Worm (Caenorhabditis elegans): ENCODE data around the gene srz-72.

srz-72 gene

DNA sequence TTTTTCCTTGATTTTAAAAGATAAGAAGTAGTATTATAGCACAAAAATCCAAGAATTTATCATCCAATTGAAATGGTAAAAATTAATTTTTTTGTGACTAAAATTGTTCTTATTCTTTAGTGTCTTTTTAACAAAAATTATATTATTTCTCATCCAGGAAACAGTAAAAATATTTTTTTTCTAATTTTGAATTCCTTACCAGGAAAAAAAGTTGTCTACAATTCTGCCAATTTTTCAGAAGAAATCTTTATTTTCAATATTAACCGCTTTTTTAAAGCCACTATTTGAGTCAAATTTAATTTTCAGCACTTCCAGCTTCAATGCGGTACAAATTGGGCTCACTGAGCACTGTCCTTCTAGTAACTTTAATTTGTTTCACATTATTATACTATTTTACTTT lies 28.0 kb upstream of the srz-72 start, which contains the start of gene F38C2.4:
F38C2.4 (plus strand) TSS at position 301 of the 400 bp plus-strand sequence.
- TF ChIP-seq die-1 (tag; optimal IDR thresholded peaks at IDR 0.05): no peak
- no peak for TF ChIP-seq snpc-4 (GFP tag; optimal IDR thresholded peaks at IDR 0.05)
- TF ChIP-seq snpc-4 (tag; optimal IDR thresholded peaks at IDR 0.05): peak in 2 of 4 experiments; percentile 12 to 43

DNA sequence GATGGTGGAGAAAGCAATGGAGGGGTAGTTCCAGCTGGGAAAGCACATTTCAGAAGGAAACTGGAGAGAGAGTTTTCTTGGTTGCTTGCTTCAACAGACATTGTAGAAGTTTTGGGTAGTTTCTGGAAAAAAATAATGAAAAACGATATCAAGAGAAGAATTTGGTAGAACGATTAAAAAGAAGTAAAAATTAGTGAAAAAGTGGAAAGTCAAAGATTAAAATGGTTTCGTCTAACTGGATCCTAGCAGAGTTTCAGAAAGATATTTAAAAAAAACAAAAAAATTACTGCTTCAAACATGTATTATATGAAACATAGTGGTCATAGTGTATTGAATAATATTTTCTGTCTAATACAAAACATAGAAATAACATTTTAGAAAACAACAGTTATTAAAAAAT lies 21.7 kb upstream of the srz-72 start, which contains the start of gene F38C2.7:
F38C2.7 (minus strand) TSS at position 101 of the 400 bp plus-strand sequence.
- TF ChIP-seq T07F8.4 (tag; optimal IDR thresholded peaks at IDR 0.05): no peak
- TF ChIP-seq let-607 (tag; optimal IDR thresholded peaks at IDR 0.05): no peak
- no peak for TF ChIP-seq C06A6.2 (GFP tag; conservative IDR thresholded peaks at IDR 0.05)
- no peak for TF ChIP-seq atf-7 (tag; optimal IDR thresholded peaks at IDR 0.05)
- no peak for TF ChIP-seq nhr-90 (tag; optimal IDR thresholded peaks at IDR 0.05)
- TF ChIP-seq F57A8.1 (GFP tag; optimal IDR thresholded peaks at IDR 0.05): no peak
- TF ChIP-seq F10E7.11 (tag; optimal IDR thresholded peaks at IDR 0.05): no peak
- no peak for TF ChIP-seq F49E8.2 (tag; optimal IDR thresholded peaks at IDR 0.05; ENCODE audit: insufficient read depth)
- no peak for TF ChIP-seq somi-1 (GFP tag; optimal IDR thresholded peaks at IDR 0.05)
- TF ChIP-seq C17E4.6 (GFP tag; IDR thresholded peaks at IDR 0.05): no peak
- no peak for TF ChIP-seq madf-10 (tag; optimal IDR thresholded peaks at IDR 0.05)
- no peak for TF ChIP-seq F39B2.1 (GFP tag; IDR thresholded peaks at IDR 0.05)
- TF ChIP-seq snpc-3.4 (tag; optimal IDR thresholded peaks at IDR 0.05): no peak
- TF ChIP-seq aptf-2 (GFP tag; conservative IDR thresholded peaks at IDR 0.05): no peak
- TF ChIP-seq akir-1 (GFP tag; optimal IDR thresholded peaks at IDR 0.05): no peak
- no peak for TF ChIP-seq B0261.1 (tag; optimal IDR thresholded peaks at IDR 0.05)
- TF ChIP-seq hsf-1 (GFP tag; IDR thresholded peaks at IDR 0.05): no peak
- no peak for TF ChIP-seq attf-6 (GFP tag; IDR thresholded peaks at IDR 0.05)

DNA sequence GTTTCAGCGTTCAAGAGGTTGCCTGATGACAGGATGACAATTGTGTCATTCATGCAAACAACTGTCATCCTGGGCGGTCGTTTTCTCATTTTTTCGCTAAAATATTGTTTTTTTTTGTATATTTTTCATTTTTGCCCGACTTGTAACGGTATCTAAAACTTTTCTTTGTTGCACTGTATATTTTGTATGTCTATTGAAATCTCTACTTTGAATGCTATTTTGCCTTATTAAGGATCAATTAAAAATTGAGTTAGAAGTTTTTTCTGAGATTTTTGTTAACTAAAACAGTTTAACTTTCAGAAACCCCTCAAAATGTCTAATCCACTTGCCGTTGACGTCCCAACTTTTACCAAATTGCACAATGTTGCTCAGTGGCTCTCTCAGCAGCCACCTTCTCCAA lies 21.0 kb upstream of the srz-72 start, which contains the start of gene ccch-2:
ccch-2 (plus strand) TSS at position 301 of the 400 bp plus-strand sequence.
- TF ChIP-seq nfya-1 (tag; optimal IDR thresholded peaks at IDR 0.05; ENCODE audit: borderline replicate concordance, insufficient read depth) (no peak), F37B4.10 (GFP tag; IDR thresholded peaks at IDR 0.05) (no peak), hlh-26 (GFP tag; conservative IDR thresholded peaks at IDR 0.05) (no peak), aptf-2 (GFP tag; conservative IDR thresholded peaks at IDR 0.05) (no peak), snpc-1.1 (tag; optimal IDR thresholded peaks at IDR 0.05; ENCODE audit: insufficient read depth) (no peak), chd-7 (tag; optimal IDR thresholded peaks at IDR 0.05) (no peak), pha-4 (tag; optimal IDR thresholded peaks at IDR 0.05) (no peak), F57C9.4 (tag; optimal IDR thresholded peaks at IDR 0.05) (no peak), lin-40 (tag; optimal IDR thresholded peaks at IDR 0.05) (no peak), T07F8.4 (tag; optimal IDR thresholded peaks at IDR 0.05) (no peak), rec-8 (tag; optimal IDR thresholded peaks at IDR 0.05) (no peak), zfh-2 (GFP tag; conservative IDR thresholded peaks at IDR 0.05) (no peak), F33H1.4 (GFP tag; IDR thresholded peaks at IDR 0.05) (no peak), xnd-1 (tag; optimal IDR thresholded peaks at IDR 0.05) (no peak), mxl-1 (tag; optimal IDR thresholded peaks at IDR 0.05) (no peak), T26A5.8 (tag; optimal IDR thresholded peaks at IDR 0.05) (no peak), ztf-28 (GFP tag; IDR thresholded peaks at IDR 0.05) (no peak), lir-1 (GFP tag; conservative IDR thresholded peaks at IDR 0.05) (no peak), lag-1 (GFP tag; IDR thresholded peaks at IDR 0.05) (no peak), repo-1 (tag; optimal IDR thresholded peaks at IDR 0.05) (no peak)

Data from whole organism, young adult.